Worm (Caenorhabditis elegans) whole organism, L2 larva: ENCODE measurements around the gene nhr-118.

Experiments used
- C34F6.9 ChIP-seq: fragments of 150-350 bp; optimal IDR thresholded peaks from 2 replicates; lab custom pipeline; 2014; ENCODE audit warnings: missing biosample characterization, missing genetic modification characterization
- Y55F3AM.14 ChIP-seq: fragments of 200-800 bp; sonication (Bioruptor generic); optimal IDR thresholded peaks from 2 replicates; lab custom pipeline; 2018; ENCODE audit warnings: mild to moderate bottlenecking, missing genetic modification characterization, missing compliant biosample characterization
- ZK546.5 ChIP-seq: sonication (generic microtip); optimal IDR thresholded peaks from 2 replicates; lab custom pipeline; 2017; ENCODE audit warnings: missing biosample characterization, missing genetic modification characterization
- aly-2 ChIP-seq: fragments of 150-350 bp; optimal IDR thresholded peaks from 2 replicates; lab custom pipeline; 2014; ENCODE audit warnings: missing biosample characterization, missing genetic modification characterization
- blmp-1 ChIP-seq: sonication (generic microtip); optimal IDR thresholded peaks from 2 replicates; lab custom pipeline; 2017; ENCODE audit warnings: missing genetic modification characterization, mild to moderate bottlenecking, missing compliant biosample characterization, antibody characterized with exemption, moderate library complexity; ENCODE audit not compliant: insufficient read depth
- ceh-16 ChIP-seq: fragments of 150-350 bp; optimal IDR thresholded peaks from 2 replicates; lab custom pipeline; 2014; ENCODE audit warnings: missing biosample characterization, missing genetic modification characterization
- crh-2 ChIP-seq: sonication (generic microtip); optimal IDR thresholded peaks from 2 replicates; lab custom pipeline; 2017; ENCODE audit warnings: missing biosample characterization, missing genetic modification characterization
- dmd-4 ChIP-seq: sonication (generic microtip); optimal IDR thresholded peaks from 2 replicates; lab custom pipeline; 2017; ENCODE audit warnings: missing biosample characterization, missing genetic modification characterization
- egl-27 ChIP-seq: sonication (generic microtip); optimal IDR thresholded peaks from 3 replicates; lab custom pipeline; 2017; ENCODE audit warnings: missing biosample characterization, missing genetic modification reagents, missing genetic modification characterization
- elt-1 ChIP-seq: fragments of 150-350 bp; optimal IDR thresholded peaks from 2 replicates; lab custom pipeline; 2014; ENCODE audit warnings: missing biosample characterization, missing genetic modification characterization
- elt-3 ChIP-seq: sonication (generic microtip); optimal IDR thresholded peaks from 2 replicates; lab custom pipeline; 2017; ENCODE audit warnings: missing biosample characterization, missing genetic modification characterization
- fos-1 ChIP-seq: fragments of 150-350 bp; optimal IDR thresholded peaks from 2 replicates; lab custom pipeline; 2014; ENCODE audit warnings: missing biosample characterization, missing genetic modification characterization
- gmeb-1 ChIP-seq: fragments of 150-350 bp; optimal IDR thresholded peaks from 2 replicates; lab custom pipeline; 2014; ENCODE audit warnings: missing biosample characterization, missing genetic modification characterization
- lin-11 ChIP-seq: fragments of 150-350 bp; sonication (generic microtip); optimal IDR thresholded peaks from 2 replicates; lab custom pipeline; 2014; ENCODE audit warnings: missing biosample characterization, missing genetic modification characterization, inconsistent platforms, mixed read lengths
- lin-13 ChIP-seq: fragments of 150-350 bp; optimal IDR thresholded peaks from 2 replicates; lab custom pipeline; 2014; ENCODE audit warnings: missing biosample characterization, missing genetic modification reagents, missing genetic modification characterization
- lin-39 ChIP-seq: fragments of 150-350 bp; optimal IDR thresholded peaks from 2 replicates; lab custom pipeline; 2014; ENCODE audit warnings: missing biosample characterization, missing genetic modification reagents, missing genetic modification characterization
- lsy-2 ChIP-seq, 2 experiments: fragments of 150-350 bp in 1 of 2; sonication (generic microtip) in 1 of 2; optimal IDR thresholded peaks; 2 replicates each; lab custom pipeline; 2014 to 2017; ENCODE audit warnings: missing biosample characterization in 2 of 2, missing genetic modification characterization in 2 of 2
- mab-5 ChIP-seq: fragments of 150-350 bp; optimal IDR thresholded peaks from 2 replicates; lab custom pipeline; 2014; ENCODE audit warnings: missing biosample characterization, missing genetic modification characterization
- mbf-1 ChIP-seq: sonication (generic microtip); optimal IDR thresholded peaks from 2 replicates; lab custom pipeline; 2017; ENCODE audit warnings: missing biosample characterization, missing genetic modification characterization
- mdl-1 ChIP-seq, 2 experiments: fragments of 150-350 bp in 1 of 2; sonication (generic microtip) in 1 of 2; optimal IDR thresholded peaks; 2 replicates each; lab custom pipeline; 2017; ENCODE audit warnings: missing biosample characterization in 2 of 2, missing genetic modification characterization in 2 of 2
- nhr-10 ChIP-seq: sonication (generic microtip); optimal IDR thresholded peaks from 2 replicates; lab custom pipeline; 2017; ENCODE audit warnings: missing biosample characterization, missing genetic modification characterization
- nhr-12 ChIP-seq: fragments of 150-350 bp; optimal IDR thresholded peaks from 2 replicates; lab custom pipeline; 2014; ENCODE audit warnings: missing biosample characterization, missing genetic modification characterization
- nhr-21 ChIP-seq: fragments of 150-350 bp; optimal IDR thresholded peaks from 2 replicates; lab custom pipeline; 2014; ENCODE audit warnings: missing biosample characterization, missing genetic modification characterization
- nhr-23 ChIP-seq: fragments of 150-350 bp; optimal IDR thresholded peaks from 2 replicates; lab custom pipeline; 2014; ENCODE audit warnings: missing biosample characterization, missing genetic modification reagents, missing genetic modification characterization
- nhr-25 ChIP-seq: fragments of 150-350 bp; sonication (generic microtip); optimal IDR thresholded peaks from 3 replicates; lab custom pipeline; 2014; ENCODE audit warnings: missing biosample characterization, missing genetic modification characterization
- nhr-77 ChIP-seq: fragments of 150-350 bp; optimal IDR thresholded peaks from 2 replicates; lab custom pipeline; 2014; ENCODE audit warnings: missing biosample characterization, missing genetic modification characterization
- sem-4 ChIP-seq: fragments of 150-350 bp; optimal IDR thresholded peaks from 2 replicates; lab custom pipeline; 2014; ENCODE audit warnings: missing biosample characterization, missing genetic modification reagents, missing genetic modification characterization
- skn-1 ChIP-seq: sonication (generic microtip); optimal IDR thresholded peaks from 2 replicates; lab custom pipeline; 2017; ENCODE audit warnings: missing biosample characterization, missing genetic modification characterization
- sma-3 ChIP-seq: sonication (generic microtip); optimal IDR thresholded peaks from 2 replicates; lab custom pipeline; 2016; ENCODE audit warnings: missing genetic modification reagents, missing genetic modification characterization, missing compliant biosample characterization
- sma-9 ChIP-seq, 2 experiments: fragments of 150-350 bp in 1 of 2; sonication (generic microtip) in 1 of 2; optimal IDR thresholded peaks; 2 replicates each; lab custom pipeline; 2014 to 2016; ENCODE audit warnings: missing genetic modification characterization in 2 of 2, mild to moderate bottlenecking in 1 of 2, missing biosample characterization in 1 of 2, missing compliant biosample characterization in 1 of 2, missing genetic modification reagents in 1 of 2, moderate library complexity in 1 of 2
- snpc-4 ChIP-seq: fragments of 150-350 bp; optimal IDR thresholded peaks from 2 replicates; lab custom pipeline; 2014; ENCODE audit warnings: missing biosample characterization, missing genetic modification characterization
- unc-39 ChIP-seq: fragments of 150-350 bp; optimal IDR thresholded peaks from 2 replicates; lab custom pipeline; 2014; ENCODE audit warnings: missing biosample characterization, missing genetic modification characterization
- unc-55 ChIP-seq: fragments of 150-350 bp; sonication (generic microtip); optimal IDR thresholded peaks from 3 replicates; lab custom pipeline; 2014; ENCODE audit warnings: missing biosample characterization, missing genetic modification reagents, missing genetic modification characterization
- zag-1 ChIP-seq: fragments of 150-350 bp; optimal IDR thresholded peaks from 2 replicates; lab custom pipeline; 2014; ENCODE audit warnings: missing biosample characterization, missing genetic modification characterization
- ztf-1 ChIP-seq: fragments of 200-800 bp; sonication (Bioruptor generic); conservative IDR thresholded peaks from 2 replicates; pipeline ENCODE4 v1.3.6; 2022; ENCODE audit warnings: missing genetic modification characterization, missing compliant biosample characterization

Gene nhr-118

DNA sequence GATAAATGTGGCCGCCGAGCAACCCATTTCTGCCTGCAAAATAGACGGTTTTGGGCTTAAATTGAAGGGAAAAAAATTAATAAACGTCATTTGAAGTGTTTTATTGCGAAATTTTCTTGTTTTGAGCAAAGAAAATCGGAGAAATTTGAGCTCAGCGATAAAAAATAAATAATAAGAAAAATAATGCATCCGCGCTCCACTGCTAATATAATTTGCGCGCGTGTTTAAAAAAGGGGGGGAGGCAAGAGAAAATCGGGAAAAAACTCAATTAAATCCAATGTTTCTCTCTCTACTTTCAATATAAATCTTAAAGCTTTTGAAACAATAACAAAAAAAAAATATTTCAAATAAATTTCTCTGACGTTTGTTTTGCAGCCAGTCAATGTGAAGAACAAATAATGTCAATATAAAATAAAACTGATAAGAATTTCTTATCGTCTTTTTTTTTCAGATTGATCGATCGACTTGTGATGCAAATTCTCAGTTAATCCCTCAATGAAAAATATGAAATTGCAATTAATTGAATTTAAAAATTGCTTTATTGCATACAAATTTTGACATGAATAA lies 43.0 kb downstream of the nhr-118 start, which contains the start of gene rft-2:
TSS of gene rft-2 (minus strand) at position 41 of the 567 bp plus-strand sequence.
- peak; percentile 53 for TF ChIP-seq fos-1 (tag; lab: Kevin White, UChicago)
- peak; percentile 80 for TF ChIP-seq unc-55 (GFP tag; lab: Kevin White, UChicago)
- TF ChIP-seq unc-39 (tag; lab: Kevin White, UChicago): no peak
- TF ChIP-seq nhr-12 (tag; lab: Kevin White, UChicago): no peak
- no peak for TF ChIP-seq ZK546.5 (tag; lab: Kevin White, UChicago)
- TF ChIP-seq zag-1: no peak
- TF ChIP-seq elt-1 (tag; lab: Kevin White, UChicago): no peak
- TF ChIP-seq lin-39 (tag; lab: Kevin White, UChicago): no peak
- TF ChIP-seq C34F6.9 (tag; lab: Kevin White, UChicago): peak; percentile 52
- TF ChIP-seq mbf-1 (tag; lab: Kevin White, UChicago): no peak
- peak; percentile 62 for TF ChIP-seq lin-13 (GFP tag; lab: Kevin White, UChicago)
- TF ChIP-seq egl-27 (tag; lab: Kevin White, UChicago): no peak
- peak; percentile 11 for TF ChIP-seq mab-5
- peak; percentile 31 for TF ChIP-seq nhr-25 (tag; lab: Kevin White, UChicago)
- TF ChIP-seq skn-1: no peak
- TF ChIP-seq lin-11 (tag; lab: Kevin White, UChicago): no peak
- TF ChIP-seq snpc-4 (tag; lab: Kevin White, UChicago): no peak
- TF ChIP-seq sma-3 (GFP tag; lab: Kevin White, UChicago): peak; percentile 13
- TF ChIP-seq nhr-21 (tag; lab: Kevin White, UChicago): no peak
- TF ChIP-seq gmeb-1 (tag; lab: Kevin White, UChicago): peak; percentile 96
- TF ChIP-seq aly-2 (tag; lab: Kevin White, UChicago): no peak
- TF ChIP-seq crh-2 (tag; lab: Kevin White, UChicago): peak; percentile 55
- peak; percentile 46 for TF ChIP-seq sem-4 (tag; lab: Kevin White, UChicago)
- no peak for TF ChIP-seq blmp-1 (tag; lab: Kevin White, UChicago)
- no peak for TF ChIP-seq nhr-10
- TF ChIP-seq sma-9 (GFP tag; optimal IDR thresholded peaks at IDR 0.05; lab: Kevin White, UChicago): no peak
- no peak for TF ChIP-seq sma-9 (tag; optimal IDR thresholded peaks at IDR 0.05; lab: Kevin White, UChicago)
- TF ChIP-seq ztf-1 (GFP tag; lab: Robert Waterston, UW): no peak
- no peak for TF ChIP-seq nhr-77 (tag; lab: Kevin White, UChicago)
- TF ChIP-seq lsy-2 (tag; optimal IDR thresholded peaks at IDR 0.05; lab: Kevin White, UChicago): peak; percentile 49 to 81
- TF ChIP-seq elt-3: no peak
- TF ChIP-seq Y55F3AM.14 (GFP tag; lab: Kevin White, UChicago): peak; percentile 32
- TF ChIP-seq dmd-4 (tag; lab: Kevin White, UChicago): no peak
- no peak for TF ChIP-seq mdl-1 (tag; optimal IDR thresholded peaks at IDR 0.05; lab: Kevin White, UChicago)
- no peak for TF ChIP-seq nhr-23 (tag; lab: Kevin White, UChicago)
- no peak for TF ChIP-seq ceh-16 (tag; lab: Kevin White, UChicago)

DNA sequence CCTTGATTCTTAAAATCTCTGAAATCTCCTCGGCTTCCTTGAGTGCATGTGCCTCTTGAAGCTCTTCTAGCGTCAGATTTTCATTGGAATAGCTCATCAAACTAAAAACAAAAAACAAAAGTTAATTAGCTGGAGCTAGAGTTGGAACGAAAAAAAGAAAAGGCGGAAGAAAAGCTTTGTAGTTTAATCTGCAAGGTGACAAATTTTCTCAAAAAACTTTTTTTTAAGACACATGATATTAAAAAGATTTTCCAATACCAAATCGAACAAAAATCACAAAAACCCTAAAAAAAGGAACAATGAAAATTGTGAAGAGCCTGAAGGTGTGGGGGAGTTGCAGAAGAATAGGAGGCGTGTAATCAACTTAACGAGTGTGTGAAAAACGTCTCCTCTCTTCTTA lies 47.0 kb downstream of the nhr-118 start, which contains the start of gene gnrr-5:
TSS of gene gnrr-5 (minus strand) at position 101 of the 400 bp plus-strand sequence.
- TF ChIP-seq unc-55 (GFP tag; lab: Kevin White, UChicago) (no peak), fos-1 (tag; lab: Kevin White, UChicago) (no peak), mab-5 (no peak), gmeb-1 (tag; lab: Kevin White, UChicago) (no peak), sma-9 (GFP tag; optimal IDR thresholded peaks at IDR 0.05; lab: Kevin White, UChicago) (no peak), sma-9 (tag; optimal IDR thresholded peaks at IDR 0.05; lab: Kevin White, UChicago) (no peak), ZK546.5 (tag; lab: Kevin White, UChicago) (no peak), elt-1 (tag; lab: Kevin White, UChicago) (no peak)
